Worm (Caenorhabditis elegans) whole organism, dauer: Measurements from ENCODE around the gene prx-12.
"Not testable (repeated sequence)": the region's sequence is repeated elsewhere in the genome, so short reads cannot be mapped to it uniquely, and the experiment has no call there.

Experiments used
- unc-62 ChIP-seq: sonication (generic microtip); optimal IDR thresholded peaks from 2 replicates; lab custom pipeline; 2017; ENCODE audit warnings: missing biosample characterization, missing genetic modification reagents, missing genetic modification characterization

Gene prx-12

DNA sequence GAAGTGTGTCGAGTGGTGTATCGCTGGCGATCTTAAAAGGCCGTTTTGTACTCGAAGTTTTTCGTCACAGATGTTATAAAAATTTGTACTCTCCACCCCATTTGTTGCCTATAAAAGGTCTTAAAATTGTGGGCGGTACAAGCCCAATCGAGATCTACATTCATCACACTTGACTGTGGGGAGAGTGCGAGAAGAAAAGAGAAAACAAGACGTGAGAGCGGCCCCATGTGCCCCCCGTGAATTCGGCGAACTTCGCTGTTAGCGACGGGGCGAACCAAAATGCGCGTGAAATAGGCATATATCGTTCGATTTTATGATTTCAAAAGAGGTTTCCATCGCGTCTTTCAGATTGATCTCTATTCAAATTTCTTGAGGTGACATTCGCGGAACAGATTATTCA is 26.9 kb downstream of the prx-12 start, which contains the start of gene F46C3.6:
Gene F46C3.6 (minus strand): TSS at position 87 of the 400 bp plus-strand sequence.
- no peak for TF ChIP-seq unc-62 (GFP tag; lab: Kevin White, UChicago)

DNA sequence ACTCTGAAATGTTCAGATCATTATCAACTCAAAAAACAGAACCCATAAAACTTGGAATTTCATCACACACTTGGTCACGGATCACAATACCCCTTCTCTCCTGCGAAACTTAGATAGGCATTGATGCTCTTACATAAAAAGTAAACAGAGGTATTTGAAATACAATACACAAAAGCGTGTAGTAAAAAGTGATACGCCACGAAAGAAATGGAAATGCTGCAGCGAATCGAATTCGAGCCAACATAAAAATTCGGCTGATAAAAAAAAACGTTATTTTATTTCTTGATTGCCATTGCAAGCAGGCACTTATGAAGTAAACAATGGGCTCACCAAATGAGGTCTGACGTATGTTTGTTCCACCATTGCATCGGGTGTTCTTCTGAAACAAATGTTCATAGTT is 33.6 kb downstream of the prx-12 start:
- TF ChIP-seq unc-62 (GFP tag; lab: Kevin White, UChicago), result no peak

DNA sequence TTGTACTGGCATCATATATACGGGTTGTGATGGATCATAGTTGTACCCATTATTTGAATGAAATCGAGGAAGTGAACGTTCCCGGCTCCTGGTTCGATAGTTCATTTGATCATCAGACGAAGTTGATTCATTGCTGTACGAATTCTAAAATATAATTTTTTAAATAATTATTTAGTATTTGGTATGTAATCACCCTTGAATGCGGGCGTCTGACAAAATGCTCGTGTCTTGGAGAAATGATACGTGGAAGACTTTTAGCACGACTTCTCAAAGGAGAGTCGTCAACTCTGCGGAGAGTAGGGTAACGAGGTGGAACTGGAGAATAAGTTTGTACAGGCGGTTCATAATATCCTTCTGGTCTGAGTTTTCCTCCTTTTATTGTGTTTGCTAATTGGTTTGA is 34.5 kb downstream of the prx-12 start:
- TF ChIP-seq unc-62 (GFP tag; lab: Kevin White, UChicago), result no peak

DNA sequence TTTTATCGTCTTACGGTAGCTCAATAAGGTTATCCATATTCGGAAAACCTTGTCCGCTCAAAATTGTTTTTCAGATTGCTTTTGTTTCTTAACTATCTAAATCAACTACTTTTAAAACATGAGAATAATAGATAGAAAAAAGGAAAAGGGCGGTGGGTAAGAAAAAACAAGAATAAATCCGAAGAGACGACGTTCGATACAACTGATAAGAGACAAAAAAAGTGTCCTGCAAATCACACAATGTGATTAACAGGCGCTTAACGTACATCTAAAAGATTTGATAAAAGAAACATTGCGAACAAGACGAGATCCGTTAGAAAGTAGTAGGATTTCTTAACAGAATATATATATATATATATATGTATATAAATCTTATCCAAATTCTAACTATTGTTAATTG is 40.4 kb downstream of the prx-12 start, which contains the start of gene hum-4:
Gene hum-4 (minus strand): TSS at position 101 of the 400 bp plus-strand sequence.
- TF ChIP-seq unc-62 (GFP tag; lab: Kevin White, UChicago), result no peak

DNA sequence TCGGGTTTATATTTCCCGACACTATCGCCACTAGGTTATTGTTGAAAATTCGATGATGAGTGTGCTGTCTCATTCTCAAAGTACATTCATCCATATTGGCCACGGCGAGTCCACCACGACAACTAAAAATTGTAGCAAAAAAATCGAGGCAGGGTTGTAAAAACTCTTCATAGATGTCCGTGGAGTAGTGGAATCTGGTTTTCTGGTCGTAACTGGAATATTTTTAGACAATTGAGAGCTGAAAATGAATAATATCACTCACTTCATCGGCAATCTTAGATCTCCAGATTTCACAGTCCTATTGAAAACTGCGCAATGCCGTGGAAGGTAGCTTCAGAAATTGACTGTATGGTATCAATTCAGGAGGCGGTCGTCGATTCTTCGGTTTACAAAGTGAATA is 42.4 kb downstream of the prx-12 start:
- no peak for TF ChIP-seq unc-62 (GFP tag; lab: Kevin White, UChicago)

DNA sequence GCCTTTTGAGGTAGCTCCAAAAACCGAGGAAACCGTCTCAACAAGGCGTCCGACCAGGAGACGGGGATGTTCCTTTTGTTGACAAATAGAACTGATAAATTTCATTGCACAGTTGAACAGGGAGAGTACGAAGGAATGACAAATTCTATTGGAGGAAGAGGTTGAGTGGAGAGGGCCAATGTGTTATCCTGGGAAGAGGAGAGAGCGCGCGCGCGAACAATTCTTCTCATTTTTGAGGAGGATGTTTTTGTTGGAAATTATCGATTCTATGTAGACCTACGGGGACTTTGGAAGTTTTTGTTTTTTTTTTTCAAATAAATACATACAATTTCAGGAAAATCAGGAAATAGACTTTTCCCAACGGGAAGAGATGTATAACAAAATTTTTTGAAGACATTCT is 44.6 kb downstream of the prx-12 start:
- no peak for TF ChIP-seq unc-62 (GFP tag; lab: Kevin White, UChicago)

DNA sequence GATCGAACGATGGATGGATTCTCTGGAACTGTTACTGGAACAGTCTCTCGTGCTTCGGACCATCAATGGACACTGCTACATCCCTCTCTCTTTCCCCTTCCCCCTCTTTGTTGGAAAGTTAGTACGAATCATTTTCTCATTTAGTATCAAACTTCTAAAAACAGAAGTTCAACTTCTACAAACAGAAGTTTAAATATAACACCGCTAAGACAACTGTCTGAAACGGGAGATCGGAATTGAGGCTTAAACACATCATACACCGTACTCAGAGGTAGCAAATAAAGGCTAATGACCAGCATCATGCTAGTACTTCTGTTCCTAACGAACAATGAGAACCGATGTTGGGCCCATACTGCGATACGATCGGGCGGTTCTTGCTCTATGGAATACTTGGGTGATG is 46.6 kb downstream of the prx-12 start, which contains the start of gene F46C3.7:
Gene F46C3.7 (plus strand): TSS at position 301 of the 400 bp plus-strand sequence.
- not testable (repeated sequence) for TF ChIP-seq unc-62 (GFP tag; lab: Kevin White, UChicago)
